Fruit fly (Drosophila melanogaster) whole organism, embryonic: ENCODE results near the gene Msh6.
A peak's percentile ranks its signal among the peaks of the same experiment; 100 is the strongest.

Experiments used
- Atf3 ChIP-seq: fragments of 200-800 bp; sonication (Bioruptor generic); optimal IDR thresholded peaks from 3 replicates; lab custom pipeline; 2016; ENCODE audit warnings: missing biosample characterization, missing genetic modification characterization
- Blimp-1 ChIP-seq: fragments of 200-800 bp; sonication (Bioruptor generic); optimal IDR thresholded peaks from 3 replicates; lab custom pipeline; 2018; ENCODE audit warnings: missing biosample characterization, missing genetic modification characterization, mild to moderate bottlenecking, moderate library complexity, missing genetic modification reagents
- CG10147 ChIP-seq: fragments of 200-800 bp; sonication (Bioruptor generic); optimal IDR thresholded peaks from 2 replicates; lab custom pipeline; 2019; ENCODE audit warnings: missing biosample characterization, mild to moderate bottlenecking, missing genetic modification characterization, moderate library complexity
- CG10274 ChIP-seq: fragments of 200-800 bp; sonication (Bioruptor generic); optimal IDR thresholded peaks from 3 replicates; lab custom pipeline; 2017; ENCODE audit warnings: missing biosample characterization, mild to moderate bottlenecking, missing genetic modification characterization
- CG11398 ChIP-seq: fragments of 200-800 bp; sonication (Bioruptor generic); optimal IDR thresholded peaks from 2 replicates; lab custom pipeline; 2016; ENCODE audit warnings: missing biosample characterization, missing genetic modification characterization
- CG12769 ChIP-seq: fragments of 200-800 bp; sonication (Bioruptor generic); optimal IDR thresholded peaks from 2 replicates; lab custom pipeline; 2019; ENCODE audit warnings: missing biosample characterization, mild to moderate bottlenecking, missing genetic modification characterization, moderate library complexity
- CG12942 ChIP-seq: fragments of 200-800 bp; sonication (Bioruptor generic); optimal IDR thresholded peaks from 3 replicates; lab custom pipeline; 2016; ENCODE audit warnings: missing biosample characterization, missing genetic modification characterization
- CG15601 ChIP-seq: fragments of 200-800 bp; sonication (Bioruptor generic); optimal IDR thresholded peaks from 3 replicates; lab custom pipeline; 2019; ENCODE audit warnings: missing biosample characterization, mild to moderate bottlenecking, missing genetic modification characterization, moderate library complexity
- CG15696 ChIP-seq: fragments of 200-800 bp; sonication (Bioruptor generic); optimal IDR thresholded peaks from 2 replicates; lab custom pipeline; 2019; ENCODE audit warnings: missing biosample characterization, mild to moderate bottlenecking, missing genetic modification characterization, moderate library complexity
- CG17359 ChIP-seq: fragments of 200-800 bp; sonication (Bioruptor generic); optimal IDR thresholded peaks from 3 replicates; lab custom pipeline; 2018; ENCODE audit warnings: missing biosample characterization, mild to moderate bottlenecking, missing genetic modification characterization, moderate library complexity
- CG17568 ChIP-seq: fragments of 200-800 bp; sonication (Bioruptor generic); optimal IDR thresholded peaks from 2 replicates; lab custom pipeline; 2018; ENCODE audit warnings: missing biosample characterization, mild to moderate bottlenecking, missing genetic modification characterization, moderate library complexity
- CG18764 ChIP-seq: fragments of 200-800 bp; sonication (Bioruptor generic); optimal IDR thresholded peaks from 3 replicates; lab custom pipeline; 2016; ENCODE audit warnings: missing biosample characterization, missing genetic modification characterization
- CG30431 ChIP-seq: fragments of 200-800 bp; sonication (Bioruptor generic); optimal IDR thresholded peaks from 2 replicates; lab custom pipeline; 2017; ENCODE audit warnings: missing biosample characterization, missing genetic modification characterization
- CG9215 ChIP-seq: fragments of 200-800 bp; sonication (Bioruptor generic); IDR thresholded peaks from 2 replicates; pipeline ENCODE4 v1.3.6; 2022; ENCODE audit warnings: missing biosample characterization, missing genetic modification characterization
- CG9437 ChIP-seq: fragments of 200-800 bp; sonication (Bioruptor generic); optimal IDR thresholded peaks from 2 replicates; lab custom pipeline; 2018; ENCODE audit warnings: missing biosample characterization, mild to moderate bottlenecking, missing genetic modification characterization
- CG9932 ChIP-seq: fragments of 200-800 bp; sonication (Bioruptor generic); IDR thresholded peaks from 2 replicates; pipeline ENCODE4 v1.3.6; 2022; ENCODE audit warnings: missing biosample characterization, missing genetic modification characterization
- Dek ChIP-seq: fragments of 200-800 bp; sonication (Bioruptor generic); optimal IDR thresholded peaks from 3 replicates; lab custom pipeline; 2019; ENCODE audit warnings: missing biosample characterization, mild to moderate bottlenecking, missing genetic modification characterization, moderate library complexity
- ERR ChIP-seq: fragments of 200-800 bp; sonication (Bioruptor generic); optimal IDR thresholded peaks from 2 replicates; lab custom pipeline; 2016; ENCODE audit warnings: missing biosample characterization, missing genetic modification characterization
- Ets97D ChIP-seq: fragments of 200-800 bp; sonication (Bioruptor generic); optimal IDR thresholded peaks from 3 replicates; lab custom pipeline; 2016; ENCODE audit warnings: missing biosample characterization, missing genetic modification characterization
- Fer3 ChIP-seq: fragments of 200-800 bp; sonication (Bioruptor generic); optimal IDR thresholded peaks from 2 replicates; lab custom pipeline; 2018; ENCODE audit warnings: missing biosample characterization, mild to moderate bottlenecking, missing genetic modification characterization, moderate library complexity
- HLH54F ChIP-seq: fragments of 200-800 bp; sonication (Bioruptor generic); optimal IDR thresholded peaks from 3 replicates; lab custom pipeline; 2016; ENCODE audit warnings: missing biosample characterization, missing genetic modification characterization
- Hey ChIP-seq: fragments of 200-800 bp; sonication (Bioruptor generic); optimal IDR thresholded peaks from 3 replicates; lab custom pipeline; 2018; ENCODE audit warnings: missing biosample characterization, mild to moderate bottlenecking, missing genetic modification characterization
- HmgD ChIP-seq: fragments of 200-800 bp; sonication (Bioruptor generic); optimal IDR thresholded peaks from 3 replicates; lab custom pipeline; 2016; ENCODE audit warnings: missing biosample characterization, missing genetic modification characterization
- Hsf ChIP-seq: fragments of 200-800 bp; sonication (Bioruptor generic); optimal IDR thresholded peaks from 3 replicates; lab custom pipeline; 2016; ENCODE audit warnings: missing biosample characterization, missing genetic modification characterization
- MESR4 ChIP-seq: fragments of 200-800 bp; sonication (Bioruptor generic); optimal IDR thresholded peaks from 2 replicates; lab custom pipeline; 2018; ENCODE audit warnings: missing biosample characterization, mild to moderate bottlenecking, missing genetic modification characterization, moderate library complexity
- Max ChIP-seq: fragments of 200-800 bp; sonication (Bioruptor generic); optimal IDR thresholded peaks from 2 replicates; lab custom pipeline; 2016; ENCODE audit warnings: missing biosample characterization, mild to moderate bottlenecking, missing genetic modification characterization
- Nf-YA ChIP-seq: fragments of 200-800 bp; sonication (Bioruptor generic); IDR thresholded peaks from 2 replicates; pipeline ENCODE4 v1.3.6; 2022; ENCODE audit warnings: missing biosample characterization, missing genetic modification characterization
- Ptx1 ChIP-seq: fragments of 200-800 bp; sonication (Bioruptor generic); IDR thresholded peaks from 2 replicates; pipeline ENCODE4 v1.3.6; 2022; ENCODE audit warnings: missing biosample characterization, missing genetic modification characterization
- Trl ChIP-seq, 3 experiments: fragments of >200 bp in 2 of 3; fragments of 200-800 bp in 1 of 3; sonication (Bioruptor generic) in 1 of 3; optimal IDR thresholded peaks; 2 replicates in 1 of 3; 3 replicates in 2 of 3; lab custom pipeline; 2016 to 2017; ENCODE audit warnings: missing biosample characterization in 1 of 3, missing genetic modification characterization in 1 of 3
- bigmax ChIP-seq: fragments of 200-800 bp; sonication (Bioruptor generic); optimal IDR thresholded peaks from 2 replicates; lab custom pipeline; 2018; ENCODE audit warnings: missing biosample characterization, mild to moderate bottlenecking, missing genetic modification characterization
- bsh ChIP-seq, 2 experiments: fragments of 200-800 bp; sonication (Bioruptor generic); optimal IDR thresholded peaks; 2 replicates each; lab custom pipeline; 2017 to 2018; ENCODE audit warnings: mild to moderate bottlenecking in 2 of 2, missing biosample characterization in 2 of 2, missing genetic modification characterization in 2 of 2, moderate library complexity in 1 of 2
- cad ChIP-seq: fragments of >200 bp; optimal IDR thresholded peaks from 2 replicates; lab custom pipeline; 2017; ENCODE audit warnings: missing biosample characterization, missing genetic modification characterization
- ems ChIP-seq: fragments of 200-800 bp; sonication (Bioruptor generic); optimal IDR thresholded peaks from 3 replicates; lab custom pipeline; 2016; ENCODE audit warnings: missing biosample characterization, missing genetic modification characterization
- grn ChIP-seq: fragments of 200-800 bp; sonication (Bioruptor generic); optimal IDR thresholded peaks from 3 replicates; lab custom pipeline; 2017; ENCODE audit warnings: missing biosample characterization, missing genetic modification characterization
- gro ChIP-seq: fragments of 200-800 bp; sonication (Bioruptor generic); optimal IDR thresholded peaks from 2 replicates; lab custom pipeline; 2016; ENCODE audit warnings: missing biosample characterization, missing genetic modification characterization
- kni ChIP-seq: fragments of 200-800 bp; sonication (Bioruptor generic); optimal IDR thresholded peaks from 3 replicates; lab custom pipeline; 2017; ENCODE audit warnings: mild to moderate bottlenecking, missing biosample characterization, missing genetic modification reagents, missing genetic modification characterization
- knrl ChIP-seq: fragments of 200-800 bp; sonication (Bioruptor generic); IDR thresholded peaks from 3 replicates; pipeline ENCODE4 v1.3.6; 2022; ENCODE audit warnings: missing biosample characterization, missing genetic modification characterization; ENCODE audit not compliant: partially characterized antibody
- luna ChIP-seq: fragments of 200-800 bp; sonication (Bioruptor generic); optimal IDR thresholded peaks from 2 replicates; lab custom pipeline; 2016; ENCODE audit warnings: missing biosample characterization, missing genetic modification characterization
- maf-S ChIP-seq: fragments of 200-800 bp; sonication (Bioruptor generic); optimal IDR thresholded peaks from 2 replicates; lab custom pipeline; 2016; ENCODE audit warnings: missing biosample characterization, missing genetic modification characterization
- mirr ChIP-seq: fragments of 200-800 bp; sonication (Bioruptor generic); optimal IDR thresholded peaks from 3 replicates; lab custom pipeline; 2018; ENCODE audit warnings: missing biosample characterization, mild to moderate bottlenecking, missing genetic modification characterization
- pan ChIP-seq, 4 experiments: fragments of >200 bp in 3 of 4; fragments of 200-800 bp in 1 of 4; sonication (Bioruptor generic) in 1 of 4; optimal IDR thresholded peaks in 3 of 4; IDR thresholded peaks in 1 of 4; 2 replicates each; pipeline versions ENCODE4 v1.3.6 to Lab custom; 2017 to 2022; ENCODE audit warnings: missing biosample characterization in 2 of 4, missing genetic modification characterization in 2 of 4, mixed read lengths in 1 of 4
- pfk ChIP-seq: fragments of 200-800 bp; sonication (Bioruptor generic); optimal IDR thresholded peaks from 2 replicates; lab custom pipeline; 2018; ENCODE audit warnings: missing biosample characterization, mild to moderate bottlenecking, missing genetic modification characterization, moderate library complexity
- pho ChIP-seq: fragments of 200-800 bp; sonication (Bioruptor generic); optimal IDR thresholded peaks from 2 replicates; lab custom pipeline; 2016; ENCODE audit warnings: missing biosample characterization, missing genetic modification characterization
- ranshi ChIP-seq: fragments of 200-800 bp; sonication (Bioruptor generic); IDR thresholded peaks from 2 replicates; pipeline ENCODE4 v1.3.6; 2022; ENCODE audit warnings: missing biosample characterization, missing genetic modification characterization
- trem ChIP-seq: fragments of 200-800 bp; optimal IDR thresholded peaks from 3 replicates; lab custom pipeline; 2019; ENCODE audit warnings: missing biosample characterization, mild to moderate bottlenecking, missing genetic modification characterization, moderate library complexity
- zen2 ChIP-seq: fragments of 200-800 bp; sonication (Bioruptor generic); IDR thresholded peaks from 3 replicates; pipeline ENCODE4 v1.3.6; 2022; ENCODE audit warnings: missing biosample characterization, missing genetic modification characterization; ENCODE audit not compliant: partially characterized antibody
- zf30C ChIP-seq: fragments of 200-800 bp; sonication (Bioruptor generic); optimal IDR thresholded peaks from 3 replicates; lab custom pipeline; 2018; ENCODE audit warnings: missing biosample characterization, mild to moderate bottlenecking, missing genetic modification characterization

Gene Msh6

DNA sequence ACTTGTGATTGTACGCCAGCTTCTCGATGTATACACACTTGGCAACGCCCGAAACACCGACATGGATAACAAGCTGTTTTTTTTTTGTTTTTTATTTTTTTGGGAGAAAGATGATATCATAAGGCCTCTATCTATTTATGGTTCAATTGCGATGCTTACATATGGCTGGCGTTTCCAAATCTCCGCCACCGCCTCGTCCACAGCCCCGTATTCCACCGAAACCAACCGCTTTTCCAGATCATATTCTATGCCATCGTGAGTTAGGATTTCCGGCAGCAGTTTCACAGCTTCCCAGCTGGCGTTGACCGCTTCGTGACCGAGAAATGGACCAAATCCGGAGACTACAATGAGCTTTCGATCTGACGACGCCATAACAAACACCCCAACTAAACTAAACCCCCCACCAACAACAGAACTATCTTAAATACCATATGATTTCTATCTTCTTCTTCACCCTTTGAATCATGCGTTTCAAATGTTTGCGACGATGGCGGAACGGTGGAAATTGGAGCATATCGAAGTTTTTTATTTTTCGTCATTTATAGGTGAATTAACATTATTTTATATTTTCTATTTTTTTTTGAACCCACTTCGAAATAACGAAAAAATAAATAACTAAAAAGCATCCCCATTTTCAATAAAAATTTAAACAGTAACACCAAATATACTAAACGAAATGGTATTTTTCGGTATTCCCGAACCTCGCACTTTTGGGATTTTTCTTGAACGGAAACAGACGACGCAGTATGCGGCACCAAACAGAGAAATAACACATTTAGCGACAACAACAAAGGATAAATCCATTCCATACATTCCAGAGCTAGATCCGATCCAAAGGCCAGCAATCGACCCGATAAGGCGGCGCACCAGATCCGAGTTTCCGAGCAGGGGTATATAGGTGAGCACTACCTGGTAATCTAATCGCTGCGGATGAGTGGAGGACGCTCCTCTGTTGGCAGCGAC, 14.4 kb downstream of the Msh6 start, which contains the start of the genes CG32147 and Pex3 (continued):
- TF ChIP-seq CG15696 (tag; lab: Kevin White, UChicago) (no peak), Ets97D (GFP tag; lab: Kevin White, UChicago) (peak; percentile 58), luna (GFP tag; lab: Kevin White, UChicago) (no peak), zf30C (GFP tag; lab: Kevin White, UChicago) (no peak), HmgD (no peak), CG9437 (GFP tag; lab: Kevin White, UChicago) (no peak), knrl (GFP tag; lab: Robert Waterston, UW) (no peak), CG18764 (GFP tag; lab: Kevin White, UChicago) (no peak), grn (GFP tag; lab: Kevin White, UChicago) (peak; percentile 49), CG15601 (tag; lab: Kevin White, UChicago) (peak; percentile 60), CG10147 (GFP tag; lab: Kevin White, UChicago) (peak; percentile 42), pho (GFP tag; lab: Kevin White, UChicago) (no peak), CG12942 (no peak), pfk (GFP tag; lab: Kevin White, UChicago) (peak; percentile 96), gro (GFP tag; lab: Kevin White, UChicago) (no peak), mirr (GFP tag; lab: Kevin White, UChicago) (peak; percentile 9), CG9215 (GFP tag; lab: Robert Waterston, UW) (no peak), CG17359 (tag; lab: Kevin White, UChicago) (no peak), CG11398 (no peak), Atf3 (GFP tag; lab: Kevin White, UChicago) (no peak), bigmax (peak; percentile 3), Dek (tag; lab: Kevin White, UChicago) (peak; percentile 1), zen2 (GFP tag; lab: Robert Waterston, UW) (no peak), ERR (GFP tag; lab: Kevin White, UChicago) (no peak), MESR4 (GFP tag; lab: Kevin White, UChicago) (peak; percentile 82), CG10274 (GFP tag; lab: Kevin White, UChicago) (no peak), Fer3 (tag; lab: Kevin White, UChicago) (no peak), kni (peak; percentile 25), Nf-YA (GFP tag; lab: Robert Waterston, UW) (no peak), Trl (optimal IDR thresholded peaks at IDR 0.05; lab: Kevin White, UChicago) (no peak), Trl (GFP tag; optimal IDR thresholded peaks at IDR 0.05; lab: Kevin White, UChicago) (no peak), CG17568 (GFP tag; lab: Kevin White, UChicago) (no peak), Ptx1 (GFP tag; lab: Robert Waterston, UW) (no peak), CG30431 (GFP tag; lab: Kevin White, UChicago) (no peak), Hsf (no peak), bsh (GFP tag; optimal IDR thresholded peaks at IDR 0.05; lab: Kevin White, UChicago) (no peak), HLH54F (GFP tag; lab: Kevin White, UChicago) (no peak), maf-S (GFP tag; lab: Kevin White, UChicago) (no peak), cad (no peak), Blimp-1 (GFP tag; lab: Kevin White, UChicago) (no peak), Max (GFP tag; lab: Kevin White, UChicago) (peak; percentile 22), ems (GFP tag; lab: Kevin White, UChicago) (no peak), trem (tag; lab: Kevin White, UChicago) (peak; percentile 66), CG9932 (no peak), CG12769 (tag; lab: Kevin White, UChicago) (peak; percentile 35), ranshi (GFP tag; lab: Robert Waterston, UW) (no peak), Hey (tag; lab: Kevin White, UChicago) (no peak), pan (optimal IDR thresholded peaks at IDR 0.05; lab: Kevin White, UChicago) (no peak), pan (GFP tag; optimal IDR thresholded peaks at IDR 0.05 in 1 of 2, IDR thresholded peaks at IDR 0.05 in 1 of 2) (no peak)
